Fruit fly (Drosophila melanogaster) whole organism, embryonic: ENCODE measurements around the gene GC.

Experiments
- CG10209 ChIP-seq: fragments of 200-800 bp; sonication (Bioruptor generic); optimal IDR thresholded peaks from 3 replicates; lab custom pipeline; 2017; ENCODE audit warnings: missing biosample characterization, mild to moderate bottlenecking, missing genetic modification characterization, missing genetic modification reagents
- CG10321 ChIP-seq: fragments of 200-800 bp; sonication (Bioruptor generic); IDR thresholded peaks from 2 replicates; pipeline ENCODE4 v1.3.6; 2022; ENCODE audit warnings: missing biosample characterization, missing genetic modification characterization
- CG10366 ChIP-seq: fragments of 200-800 bp; sonication (Bioruptor generic); IDR thresholded peaks from 2 replicates; pipeline ENCODE4 v1.3.6; 2022; ENCODE audit warnings: missing biosample characterization, missing genetic modification characterization
- CG10959 ChIP-seq: fragments of 200-800 bp; sonication (Bioruptor generic); IDR thresholded peaks from 2 replicates; pipeline ENCODE4 v1.3.6; 2022; ENCODE audit warnings: missing biosample characterization, missing genetic modification characterization
- CG12104 ChIP-seq: fragments of 200-800 bp; sonication (Bioruptor generic); optimal IDR thresholded peaks from 3 replicates; lab custom pipeline; 2016; ENCODE audit warnings: missing biosample characterization, missing genetic modification characterization
- CG12391 ChIP-seq: fragments of 200-800 bp; sonication (Bioruptor generic); optimal IDR thresholded peaks from 3 replicates; lab custom pipeline; 2018; ENCODE audit warnings: missing biosample characterization, mild to moderate bottlenecking, missing genetic modification characterization, moderate library complexity
- CG12769 ChIP-seq: fragments of 200-800 bp; sonication (Bioruptor generic); optimal IDR thresholded peaks from 2 replicates; lab custom pipeline; 2019; ENCODE audit warnings: missing biosample characterization, mild to moderate bottlenecking, missing genetic modification characterization, moderate library complexity
- CG14014 ChIP-seq: fragments of 200-800 bp; sonication (Bioruptor generic); IDR thresholded peaks from 2 replicates; pipeline ENCODE4 v1.3.6; 2022; ENCODE audit warnings: missing biosample characterization, missing genetic modification characterization
- CG1603 ChIP-seq: fragments of 200-800 bp; sonication (Bioruptor generic); optimal IDR thresholded peaks from 2 replicates; lab custom pipeline; 2019; ENCODE audit warnings: missing biosample characterization, mild to moderate bottlenecking, missing genetic modification characterization, moderate library complexity
- CG18599 ChIP-seq: fragments of 200-800 bp; sonication (Bioruptor generic); optimal IDR thresholded peaks from 3 replicates; lab custom pipeline; 2017; ENCODE audit warnings: missing biosample characterization, missing genetic modification characterization, mild to moderate bottlenecking, moderate library complexity, missing genetic modification reagents
- CG2120 ChIP-seq: fragments of 200-800 bp; sonication (Bioruptor generic); optimal IDR thresholded peaks from 3 replicates; lab custom pipeline; 2016; ENCODE audit warnings: missing biosample characterization, missing genetic modification characterization
- CG30403 ChIP-seq: fragments of 200-800 bp; sonication (Bioruptor generic); optimal IDR thresholded peaks from 3 replicates; lab custom pipeline; 2016; ENCODE audit warnings: missing biosample characterization, missing genetic modification characterization
- CG32532 ChIP-seq: fragments of 200-800 bp; sonication (Bioruptor generic); IDR thresholded peaks from 2 replicates; pipeline ENCODE4 v1.3.6; 2022; ENCODE audit warnings: missing biosample characterization, missing genetic modification characterization
- CG4424 ChIP-seq: fragments of 200-800 bp; sonication (Bioruptor generic); optimal IDR thresholded peaks from 3 replicates; lab custom pipeline; 2016; ENCODE audit warnings: missing biosample characterization, missing genetic modification characterization
- CG7745 ChIP-seq: fragments of 200-800 bp; sonication (Bioruptor generic); optimal IDR thresholded peaks from 2 replicates; lab custom pipeline; 2018; ENCODE audit warnings: missing biosample characterization, mild to moderate bottlenecking, missing genetic modification characterization, moderate library complexity
- CG9932 ChIP-seq: fragments of 200-800 bp; sonication (Bioruptor generic); IDR thresholded peaks from 2 replicates; pipeline ENCODE4 v1.3.6; 2022; ENCODE audit warnings: missing biosample characterization, missing genetic modification characterization
- CrebB ChIP-seq: fragments of 200-800 bp; sonication (Bioruptor generic); optimal IDR thresholded peaks from 3 replicates; lab custom pipeline; 2018; ENCODE audit warnings: missing biosample characterization, mild to moderate bottlenecking, missing genetic modification characterization
- D19B ChIP-seq: fragments of 200-800 bp; sonication (Bioruptor generic); optimal IDR thresholded peaks from 2 replicates; lab custom pipeline; 2017; ENCODE audit warnings: missing biosample characterization, mild to moderate bottlenecking, missing genetic modification characterization
- Fer3 ChIP-seq: fragments of 200-800 bp; sonication (Bioruptor generic); optimal IDR thresholded peaks from 2 replicates; lab custom pipeline; 2018; ENCODE audit warnings: missing biosample characterization, mild to moderate bottlenecking, missing genetic modification characterization, moderate library complexity
- HLH54F ChIP-seq: fragments of 200-800 bp; sonication (Bioruptor generic); optimal IDR thresholded peaks from 3 replicates; lab custom pipeline; 2016; ENCODE audit warnings: missing biosample characterization, missing genetic modification characterization
- Hand ChIP-seq: fragments of 200-800 bp; sonication (Bioruptor generic); optimal IDR thresholded peaks from 2 replicates; lab custom pipeline; 2017; ENCODE audit warnings: mild to moderate bottlenecking, missing biosample characterization, missing genetic modification reagents, missing genetic modification characterization
- Hmr ChIP-seq: fragments of 200-800 bp; sonication (Bioruptor generic); optimal IDR thresholded peaks from 3 replicates; lab custom pipeline; 2017; ENCODE audit warnings: mild to moderate bottlenecking, missing biosample characterization, missing genetic modification reagents, missing genetic modification characterization
- Hr51 ChIP-seq, 2 experiments: fragments of 200-800 bp; sonication (Bioruptor generic); optimal IDR thresholded peaks; 2 replicates in 1 of 2; 3 replicates in 1 of 2; lab custom pipeline; 2016 to 2018; ENCODE audit warnings: missing biosample characterization in 2 of 2, missing genetic modification characterization in 2 of 2, mild to moderate bottlenecking in 1 of 2, moderate library complexity in 1 of 2
- Mrtf ChIP-seq: fragments of 200-800 bp; sonication (Bioruptor generic); IDR thresholded peaks from 3 replicates; pipeline ENCODE4 v1.3.6; 2022; ENCODE audit warnings: missing biosample characterization, missing genetic modification characterization
- Sox102F ChIP-seq: fragments of 200-800 bp; sonication (Bioruptor generic); optimal IDR thresholded peaks from 2 replicates; lab custom pipeline; 2018; ENCODE audit warnings: missing biosample characterization, mild to moderate bottlenecking, missing genetic modification characterization, moderate library complexity
- Stat92E ChIP-seq, 3 experiments: fragments of >200 bp in 2 of 3; fragments of 200-800 bp in 1 of 3; sonication (Bioruptor generic) in 1 of 3; optimal IDR thresholded peaks; 2 replicates each; lab custom pipeline; 2017 to 2019; ENCODE audit warnings: missing biosample characterization in 3 of 3, missing genetic modification characterization in 3 of 3, mild to moderate bottlenecking in 1 of 3, moderate library complexity in 1 of 3
- abd-A ChIP-seq: fragments of 200-800 bp; sonication (Bioruptor generic); optimal IDR thresholded peaks from 3 replicates; lab custom pipeline; 2019; ENCODE audit warnings: missing biosample characterization, mild to moderate bottlenecking, missing genetic modification characterization, moderate library complexity
- crol ChIP-seq: fragments of 200-800 bp; sonication (Bioruptor generic); IDR thresholded peaks from 2 replicates; pipeline ENCODE4 v1.3.6; 2022; ENCODE audit warnings: missing biosample characterization, missing genetic modification characterization
- ewg ChIP-seq: fragments of 200-800 bp; sonication (Bioruptor generic); optimal IDR thresholded peaks from 3 replicates; lab custom pipeline; 2017; ENCODE audit warnings: mild to moderate bottlenecking, missing biosample characterization, missing genetic modification reagents, missing genetic modification characterization
- gce ChIP-seq: fragments of 200-800 bp; sonication (Bioruptor generic); IDR thresholded peaks from 3 replicates; pipeline ENCODE4 v1.3.6; 2022; ENCODE audit warnings: missing biosample characterization, missing genetic modification characterization
- grn ChIP-seq: fragments of 200-800 bp; sonication (Bioruptor generic); optimal IDR thresholded peaks from 3 replicates; lab custom pipeline; 2017; ENCODE audit warnings: missing biosample characterization, missing genetic modification characterization
- kni ChIP-seq: fragments of 200-800 bp; sonication (Bioruptor generic); optimal IDR thresholded peaks from 3 replicates; lab custom pipeline; 2017; ENCODE audit warnings: mild to moderate bottlenecking, missing biosample characterization, missing genetic modification reagents, missing genetic modification characterization
- lilli ChIP-seq: fragments of 200-800 bp; sonication (Bioruptor generic); optimal IDR thresholded peaks from 3 replicates; lab custom pipeline; 2016; ENCODE audit warnings: missing biosample characterization, missing genetic modification characterization
- lola ChIP-seq, 3 experiments: fragments of >200 bp in 2 of 3; fragments of 200-800 bp in 1 of 3; sonication (Bioruptor generic) in 1 of 3; optimal IDR thresholded peaks; 2 replicates each; lab custom pipeline; 2017 to 2019; ENCODE audit warnings: missing biosample characterization in 3 of 3, missing genetic modification characterization in 3 of 3, mild to moderate bottlenecking in 1 of 3, moderate library complexity in 1 of 3
- pan ChIP-seq, 4 experiments: fragments of >200 bp in 3 of 4; fragments of 200-800 bp in 1 of 4; sonication (Bioruptor generic) in 1 of 4; optimal IDR thresholded peaks in 3 of 4; IDR thresholded peaks in 1 of 4; 2 replicates each; pipeline versions ENCODE4 v1.3.6 to Lab custom; 2017 to 2022; ENCODE audit warnings: missing biosample characterization in 2 of 4, missing genetic modification characterization in 2 of 4, mixed read lengths in 1 of 4
- prd ChIP-seq, 3 experiments: fragments of >200 bp in 2 of 3; fragments of 200-800 bp in 1 of 3; sonication (Bioruptor generic) in 1 of 3; optimal IDR thresholded peaks in 2 of 3; IDR thresholded peaks in 1 of 3; 2 replicates in 2 of 3; 3 replicates in 1 of 3; pipeline versions ENCODE4 v1.3.6 to Lab custom; 2017 to 2022; ENCODE audit warnings: missing biosample characterization in 1 of 3, missing genetic modification characterization in 1 of 3
- row ChIP-seq: fragments of 200-800 bp; sonication (Bioruptor generic); IDR thresholded peaks from 3 replicates; pipeline ENCODE4 v1.3.6; 2022; ENCODE audit warnings: missing biosample characterization, missing genetic modification characterization
- scrt ChIP-seq: fragments of 200-800 bp; sonication (Bioruptor generic); optimal IDR thresholded peaks from 2 replicates; lab custom pipeline; 2018; ENCODE audit warnings: missing biosample characterization, mild to moderate bottlenecking, missing genetic modification characterization, moderate library complexity
- sd ChIP-seq: fragments of 200-800 bp; sonication (Bioruptor generic); optimal IDR thresholded peaks from 3 replicates; lab custom pipeline; 2018; ENCODE audit warnings: missing biosample characterization, mild to moderate bottlenecking, missing genetic modification characterization, moderate library complexity
- sisA ChIP-seq: fragments of 200-800 bp; sonication (Bioruptor generic); IDR thresholded peaks from 2 replicates; pipeline ENCODE4 v1.3.6; 2022; ENCODE audit warnings: missing biosample characterization, missing genetic modification characterization
- slbo ChIP-seq: fragments of 200-800 bp; sonication (Bioruptor generic); IDR thresholded peaks from 2 replicates; pipeline ENCODE4 v1.3.6; 2022; ENCODE audit warnings: missing biosample characterization, missing genetic modification characterization
- sob ChIP-seq: fragments of 200-800 bp; sonication (Bioruptor generic); IDR thresholded peaks from 2 replicates; pipeline ENCODE4 v1.3.6; 2022; ENCODE audit warnings: missing biosample characterization, missing genetic modification characterization
- vvl ChIP-seq: fragments of 200-800 bp; sonication (Bioruptor generic); IDR thresholded peaks from 2 replicates; pipeline ENCODE4 v1.3.6; 2022; ENCODE audit warnings: missing biosample characterization, missing genetic modification characterization
- zen2 ChIP-seq: fragments of 200-800 bp; sonication (Bioruptor generic); IDR thresholded peaks from 3 replicates; pipeline ENCODE4 v1.3.6; 2022; ENCODE audit warnings: missing biosample characterization, missing genetic modification characterization; ENCODE audit not compliant: partially characterized antibody

GC gene

DNA sequence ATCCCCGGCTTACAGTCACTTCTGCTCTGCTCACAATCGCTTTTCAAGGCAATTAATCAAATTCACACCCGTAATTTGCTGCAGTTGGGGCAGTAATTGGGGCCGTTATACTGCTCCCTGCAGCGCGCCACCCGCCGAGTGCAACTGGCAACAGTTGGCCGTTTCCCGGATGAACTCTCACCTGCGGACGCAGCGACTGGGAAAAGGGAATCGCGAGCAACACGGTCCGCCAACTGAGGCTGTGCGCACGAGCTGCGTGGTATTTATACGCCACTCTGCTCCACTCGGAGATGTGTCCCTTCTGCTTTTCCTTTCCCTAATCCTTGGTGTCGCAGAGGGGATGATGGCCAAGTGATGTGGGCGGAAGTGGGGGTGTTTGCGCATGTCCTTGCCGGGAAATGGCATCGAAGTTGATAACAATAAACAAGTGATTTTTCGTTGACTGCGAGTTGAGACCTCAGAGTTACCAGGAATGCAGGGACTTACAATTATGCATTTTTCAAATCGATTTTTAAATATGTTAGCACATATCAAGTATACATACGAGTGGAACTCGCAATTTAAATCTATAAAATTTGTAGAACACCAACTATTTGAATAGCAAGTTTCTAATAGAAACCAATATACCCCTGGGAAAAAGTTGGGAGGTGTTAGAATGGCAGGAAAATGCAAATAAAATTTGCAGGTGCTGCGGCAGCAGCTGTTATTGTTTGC is at the start of gene GC (continued):
- peak; percentile 26 for TF ChIP-seq CG18599 (GFP tag; lab: Kevin White, UChicago)
- no peak for TF ChIP-seq CG10959 (GFP tag; lab: Robert Waterston, UW)
- peak; percentile 53 for TF ChIP-seq CG9932 (GFP tag; lab: Robert Waterston, UW)
- TF ChIP-seq CG7745 (tag; lab: Kevin White, UChicago), result no peak
- no peak for TF ChIP-seq CG1603 (tag; lab: Kevin White, UChicago)
- peak; percentile 69 for TF ChIP-seq CG2120 (GFP tag; lab: Kevin White, UChicago)
- TF ChIP-seq CG12104 (GFP tag; lab: Kevin White, UChicago), result no peak
- 0 out of 3 replicates have a peak, but pooled peaks have one; percentile 21 for TF ChIP-seq Mrtf (GFP tag; lab: Robert Waterston, UW)
- TF ChIP-seq sisA (GFP tag; lab: Robert Waterston, UW), result peak; percentile 30; the same call in 1 of the 2 replicates
- 0 out of 2 replicates have a peak, but pooled peaks have one; percentile 13 for TF ChIP-seq CG14014 (GFP tag; lab: Robert Waterston, UW)
- no peak for TF ChIP-seq Fer3 (tag; lab: Kevin White, UChicago)
- TF ChIP-seq Sox102F (GFP tag; lab: Kevin White, UChicago), result peak; percentile 26
- TF ChIP-seq slbo (GFP tag; lab: Robert Waterston, UW), result peak; percentile 56
- no peak for TF ChIP-seq pan (optimal IDR thresholded peaks at IDR 0.05; lab: Kevin White, UChicago)
- TF ChIP-seq pan (GFP tag; optimal IDR thresholded peaks at IDR 0.05 in 1 of 2, IDR thresholded peaks at IDR 0.05 in 1 of 2), result peak in 1 of 2 experiments; percentile 39
- TF ChIP-seq CG32532, result no peak
- TF ChIP-seq lola (GFP tag; optimal IDR thresholded peaks at IDR 0.05; lab: Kevin White, UChicago), result no peak
- TF ChIP-seq Hand (GFP tag; lab: Kevin White, UChicago), result no peak
- TF ChIP-seq D19B (GFP tag; lab: Kevin White, UChicago), result peak; percentile 60
- no peak for TF ChIP-seq prd (optimal IDR thresholded peaks at IDR 0.05; lab: Kevin White, UChicago)
- 0 out of 3 replicates have a peak, but pooled peaks have one; percentile 21 for TF ChIP-seq prd (GFP tag; IDR thresholded peaks at IDR 0.05; lab: Robert Waterston, UW)
- 0 out of 3 replicates have a peak, but pooled peaks have one; percentile 25 for TF ChIP-seq zen2 (GFP tag; lab: Robert Waterston, UW)
- TF ChIP-seq Hmr (GFP tag; lab: Kevin White, UChicago), result peak; percentile 49
- TF ChIP-seq ewg (GFP tag; lab: Kevin White, UChicago), result peak; percentile 89
- peak; percentile 97 for TF ChIP-seq scrt (GFP tag; lab: Kevin White, UChicago)
- no peak for TF ChIP-seq CrebB (tag; lab: Kevin White, UChicago)
- peak in 1 of 2 experiments; percentile 15 for TF ChIP-seq Hr51 (GFP tag; optimal IDR thresholded peaks at IDR 0.05; lab: Kevin White, UChicago)
- TF ChIP-seq sob (GFP tag; lab: Robert Waterston, UW), result no peak
- TF ChIP-seq CG4424 (GFP tag; lab: Kevin White, UChicago), result no peak
- TF ChIP-seq row (GFP tag; lab: Robert Waterston, UW), result peak; percentile 75
- TF ChIP-seq vvl, result peak; percentile 46; the same call in 1 of the 2 replicates
- TF ChIP-seq CG10209 (GFP tag; lab: Kevin White, UChicago), result peak; percentile 26
- TF ChIP-seq crol (GFP tag; lab: Robert Waterston, UW), result no peak
- TF ChIP-seq lilli (GFP tag; lab: Kevin White, UChicago), result peak; percentile 49
- TF ChIP-seq CG12391 (tag; lab: Kevin White, UChicago), result peak; percentile 4
- peak; percentile 15 for TF ChIP-seq CG30403
- TF ChIP-seq CG10366 (GFP tag; lab: Robert Waterston, UW), result peak; percentile 24
- no peak for TF ChIP-seq CG10321 (GFP tag; lab: Robert Waterston, UW)

DNA sequence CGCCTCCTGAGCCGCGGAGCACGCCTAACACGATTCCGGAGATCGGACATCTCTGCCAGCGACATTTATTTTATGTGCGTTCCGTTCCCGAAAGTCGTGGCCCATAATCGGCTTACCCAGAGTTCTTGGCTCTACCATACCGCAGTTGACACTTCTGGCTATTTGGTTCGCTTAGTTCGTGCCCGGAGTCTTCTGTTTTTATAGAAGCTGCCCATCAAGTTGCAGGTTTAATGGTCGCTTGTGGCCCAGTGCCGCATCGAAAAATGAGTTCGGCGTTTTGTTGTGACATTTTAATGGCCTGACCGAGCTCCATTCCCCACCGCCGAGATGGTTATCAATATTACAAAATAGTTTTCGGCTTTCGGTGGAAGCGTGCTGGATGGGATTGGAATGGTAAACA is 47.1 kb upstream of the GC start:
- TF ChIP-seq grn (peak; percentile 46), sd (tag; lab: Kevin White, UChicago) (peak; percentile 50), Stat92E (GFP tag; optimal IDR thresholded peaks at IDR 0.05; lab: Kevin White, UChicago) (peak in 1 of 3 experiments; percentile 36), abd-A (peak; percentile 79), HLH54F (GFP tag; lab: Kevin White, UChicago) (no peak), CG12769 (tag; lab: Kevin White, UChicago) (peak; percentile 10), kni (GFP tag; lab: Kevin White, UChicago) (peak; percentile 67), gce (GFP tag; lab: Robert Waterston, UW) (no peak)
